Worm (Caenorhabditis elegans) whole organism, midembryonic: Measurements from ENCODE around the gene F26D2.13.

ENCODE experiments used
- T22C8.4 ChIP-seq: fragments of 200-800 bp; sonication (Bioruptor generic); IDR thresholded peaks from 2 replicates; pipeline ENCODE4 v1.3.6; 2022; ENCODE audit warnings: missing genetic modification characterization, missing compliant biosample characterization
- flt-1 ChIP-seq: fragments of 200-800 bp; sonication (Bioruptor generic); IDR thresholded peaks from 2 replicates; pipeline ENCODE4 v1.3.6; 2022; ENCODE audit warnings: missing genetic modification characterization, missing compliant biosample characterization
- tab-1 ChIP-seq: fragments of 200-800 bp; sonication (Bioruptor generic); IDR thresholded peaks from 2 replicates; pipeline ENCODE4 v1.3.6; 2022; ENCODE audit warnings: missing genetic modification characterization, missing compliant biosample characterization
- ztf-23 ChIP-seq: fragments of 200-800 bp; sonication (Bioruptor generic); IDR thresholded peaks from 2 replicates; pipeline ENCODE4 v1.3.6; 2022; ENCODE audit warnings: missing genetic modification reagents, missing genetic modification characterization, missing compliant biosample characterization

DNA sequence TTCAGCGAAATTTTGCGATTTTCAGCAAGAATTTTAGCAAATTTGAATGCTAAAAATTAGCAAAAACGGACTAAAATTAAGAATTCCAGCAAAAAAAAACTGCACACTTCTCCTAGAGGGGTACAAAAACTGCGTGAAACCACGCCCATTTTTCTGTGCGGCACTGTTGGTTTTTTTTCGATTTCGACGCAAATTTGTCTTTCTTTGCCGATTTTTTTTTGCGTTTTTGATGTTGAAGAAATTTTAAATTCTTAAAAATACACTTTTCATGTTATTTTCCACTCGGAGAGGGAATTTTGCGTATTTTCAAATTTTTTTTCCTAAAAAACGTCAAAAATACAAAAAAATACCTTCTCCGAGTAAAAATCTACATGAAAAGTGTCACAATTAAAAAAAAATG, 31.4 kb downstream of the F26D2.13 start, which contains the start of gene syp-1:
- no peak for TF ChIP-seq tab-1
- no peak for TF ChIP-seq ztf-23 (GFP tag; lab: Robert Waterston, UW)
- TF ChIP-seq flt-1 (GFP tag; lab: Robert Waterston, UW): no peak
- no peak for TF ChIP-seq T22C8.4 (GFP tag; lab: Robert Waterston, UW)
